Worm (Caenorhabditis elegans) whole organism, L1 larva: ENCODE data around the gene mdh-1.

ENCODE experiments used
- aha-1 ChIP-seq: fragments of 150-350 bp; optimal IDR thresholded peaks from 2 replicates; lab custom pipeline; 2014; ENCODE audit warnings: missing biosample characterization, missing genetic modification characterization
- alr-1 ChIP-seq: fragments of 200-800 bp; sonication (Bioruptor generic); optimal IDR thresholded peaks from 2 replicates; lab custom pipeline; 2018; ENCODE audit warnings: borderline replicate concordance, mild to moderate bottlenecking, missing genetic modification characterization, missing compliant biosample characterization
- aly-2 ChIP-seq: fragments of 150-350 bp; optimal IDR thresholded peaks from 2 replicates; lab custom pipeline; 2014; ENCODE audit warnings: missing biosample characterization, missing genetic modification characterization
- blmp-1 ChIP-seq: fragments of 150-350 bp; optimal IDR thresholded peaks from 2 replicates; lab custom pipeline; 2014; ENCODE audit warnings: missing biosample characterization, missing genetic modification characterization
- ceh-82 ChIP-seq, 3 experiments: fragments of 150-350 bp in 1 of 3; sonication (generic microtip) in 2 of 3; optimal IDR thresholded peaks; 2 replicates each; lab custom pipeline; 2014 to 2017; ENCODE audit warnings: missing biosample characterization in 3 of 3, missing genetic modification characterization in 3 of 3
- ceh-90 ChIP-seq: sonication (generic microtip); optimal IDR thresholded peaks from 2 replicates; lab custom pipeline; 2016; ENCODE audit warnings: missing genetic modification characterization, missing compliant biosample characterization
- ces-1 ChIP-seq: fragments of 150-350 bp; optimal IDR thresholded peaks from 2 replicates; lab custom pipeline; 2014; ENCODE audit warnings: missing biosample characterization, missing genetic modification reagents, missing genetic modification characterization
- dpl-1 ChIP-seq, 3 experiments: fragments of 150-350 bp in 2 of 3; sonication (generic microtip) in 1 of 3; optimal IDR thresholded peaks; 2 replicates each; lab custom pipeline; 2014 to 2017; ENCODE audit warnings: missing biosample characterization in 3 of 3, missing genetic modification characterization in 3 of 3, missing genetic modification reagents in 3 of 3
- dsc-1 ChIP-seq: sonication (generic microtip); optimal IDR thresholded peaks from 2 replicates; lab custom pipeline; 2016; ENCODE audit warnings: mild to moderate bottlenecking, missing genetic modification characterization, missing compliant biosample characterization
- efl-1 ChIP-seq, 4 experiments: fragments of 150-350 bp; optimal IDR thresholded peaks in 3 of 4; peaks in 1 of 4; 1 replicate in 1 of 4; 2 replicates in 3 of 4; lab custom pipeline; 2014; ENCODE audit warnings: missing biosample characterization in 2 of 4, missing genetic modification characterization in 2 of 4, missing genetic modification reagents in 2 of 4
- egl-13 ChIP-seq: sonication (generic microtip); optimal IDR thresholded peaks from 2 replicates; lab custom pipeline; 2016; ENCODE audit warnings: missing genotype, missing genetic modification reagents, missing genetic modification characterization, missing compliant biosample characterization
- elt-2 ChIP-seq: sonication (generic microtip); optimal IDR thresholded peaks from 2 replicates; lab custom pipeline; 2016; ENCODE audit warnings: missing genetic modification characterization, mild to moderate bottlenecking, inconsistent platforms, missing compliant biosample characterization, missing genetic modification reagents
- elt-3 ChIP-seq, 6 experiments: fragments of 150-350 bp in 1 of 6; sonication (generic microtip); optimal IDR thresholded peaks; 2 replicates each; lab custom pipeline; 2017 to 2018; ENCODE audit warnings: missing biosample characterization in 6 of 6, missing genetic modification characterization in 6 of 6, inconsistent platforms in 1 of 6
- fkh-4 ChIP-seq: sonication (generic microtip); optimal IDR thresholded peaks from 2 replicates; lab custom pipeline; 2016; ENCODE audit warnings: missing compliant biosample characterization, missing genetic modification characterization, borderline replicate concordance
- fos-1 ChIP-seq: fragments of 150-350 bp; optimal IDR thresholded peaks from 2 replicates; lab custom pipeline; 2014; ENCODE audit warnings: missing biosample characterization, missing genetic modification characterization
- hlh-4 ChIP-seq: sonication (generic microtip); optimal IDR thresholded peaks from 2 replicates; lab custom pipeline; 2016; ENCODE audit warnings: mild to moderate bottlenecking, missing genetic modification characterization, missing compliant biosample characterization
- irx-1 ChIP-seq: sonication (generic microtip); optimal IDR thresholded peaks from 2 replicates; lab custom pipeline; 2016; ENCODE audit warnings: missing genetic modification characterization, missing compliant biosample characterization
- lin-14 ChIP-seq: fragments of 200-800 bp; sonication (Bioruptor generic); optimal IDR thresholded peaks from 2 replicates; lab custom pipeline; 2018; ENCODE audit warnings: mild to moderate bottlenecking, missing genetic modification characterization, moderate library complexity, missing compliant biosample characterization
- lin-15B ChIP-seq: fragments of 150-350 bp; sonication (generic microtip); optimal IDR thresholded peaks from 3 replicates; lab custom pipeline; 2014; ENCODE audit warnings: missing biosample characterization, missing genetic modification characterization
- lin-35 ChIP-seq, 2 experiments: fragments of 150-350 bp; optimal IDR thresholded peaks; 2 replicates each; lab custom pipeline; 2014; ENCODE audit warnings: missing biosample characterization in 2 of 2, missing genetic modification characterization in 2 of 2, missing genetic modification reagents in 2 of 2
- lsy-2 ChIP-seq, 2 experiments: fragments of 150-350 bp; optimal IDR thresholded peaks; 2 replicates each; lab custom pipeline; 2014; ENCODE audit warnings: missing biosample characterization in 2 of 2, missing genetic modification characterization in 2 of 2
- mdl-1 ChIP-seq, 2 experiments: fragments of 150-350 bp; optimal IDR thresholded peaks; 2 replicates each; lab custom pipeline; 2014 to 2017; ENCODE audit warnings: missing biosample characterization in 2 of 2, missing genetic modification characterization in 2 of 2, inconsistent platforms in 1 of 2
- mep-1 ChIP-seq: fragments of 150-350 bp; optimal IDR thresholded peaks from 2 replicates; lab custom pipeline; 2014; ENCODE audit warnings: missing biosample characterization, missing genetic modification characterization
- nhr-20 ChIP-seq: sonication (generic microtip); optimal IDR thresholded peaks from 2 replicates; lab custom pipeline; 2016; ENCODE audit warnings: mild to moderate bottlenecking, missing genetic modification characterization, missing compliant biosample characterization
- nhr-47 ChIP-seq: sonication (generic microtip); optimal IDR thresholded peaks from 2 replicates; lab custom pipeline; 2016; ENCODE audit warnings: mild to moderate bottlenecking, missing genetic modification characterization, moderate library complexity, missing compliant biosample characterization
- nhr-71 ChIP-seq: sonication (generic microtip); optimal IDR thresholded peaks from 2 replicates; lab custom pipeline; 2016; ENCODE audit warnings: mild to moderate bottlenecking, missing genetic modification characterization, moderate library complexity, missing compliant biosample characterization
- nhr-77 ChIP-seq: fragments of 150-350 bp; optimal IDR thresholded peaks from 2 replicates; lab custom pipeline; 2014; ENCODE audit warnings: missing biosample characterization, missing genetic modification characterization
- nhr-85 ChIP-seq: sonication (generic microtip); peaks from one replicate; lab custom pipeline; 2016; ENCODE audit warnings: missing genetic modification characterization, inconsistent platforms, missing compliant biosample characterization
- pqm-1 ChIP-seq: sonication (generic microtip); optimal IDR thresholded peaks from 3 replicates; lab custom pipeline; 2017; ENCODE audit warnings: missing biosample characterization, missing genetic modification characterization
- rnt-1 ChIP-seq: sonication (generic microtip); optimal IDR thresholded peaks from 2 replicates; lab custom pipeline; 2016; ENCODE audit warnings: mild to moderate bottlenecking, missing genetic modification characterization, moderate library complexity, missing compliant biosample characterization
- snu-23 ChIP-seq: sonication (generic microtip); optimal IDR thresholded peaks from 2 replicates; lab custom pipeline; 2016; ENCODE audit warnings: missing genetic modification characterization, missing compliant biosample characterization
- sox-4 ChIP-seq: sonication (generic microtip); optimal IDR thresholded peaks from 2 replicates; lab custom pipeline; 2016; ENCODE audit warnings: missing genetic modification characterization, missing compliant biosample characterization
- tbx-2 ChIP-seq: sonication (generic microtip); optimal IDR thresholded peaks from 2 replicates; lab custom pipeline; 2016; ENCODE audit warnings: missing genetic modification characterization, missing compliant biosample characterization
- unc-86 ChIP-seq: sonication (generic microtip); optimal IDR thresholded peaks from 2 replicates; lab custom pipeline; 2016; ENCODE audit warnings: missing genetic modification characterization, missing compliant biosample characterization
- xbp-1 ChIP-seq: sonication (generic microtip); optimal IDR thresholded peaks from 2 replicates; lab custom pipeline; 2016; ENCODE audit warnings: missing genetic modification characterization, missing compliant biosample characterization
- ztf-4 ChIP-seq: fragments of 150-350 bp; optimal IDR thresholded peaks from 2 replicates; lab custom pipeline; 2014; ENCODE audit warnings: missing biosample characterization, missing genetic modification characterization

The mdh-1 gene

ce11 chrV:6538323-6538722 is 22.0 kb upstream of the mdh-1 start:
- TF ChIP-seq efl-1 (optimal IDR thresholded peaks at IDR 0.05; lab: Kevin White, UChicago) (no peak), efl-1 (GFP tag; optimal IDR thresholded peaks at IDR 0.05 in 1 of 2; lab: Kevin White, UChicago) (peak in 1 of 2 experiments; percentile 74), nhr-77 (tag; lab: Kevin White, UChicago) (no peak), rnt-1 (tag; lab: Kevin White, UChicago) (peak; percentile 30), lin-14 (peak; percentile 71), nhr-71 (tag; lab: Kevin White, UChicago) (peak; percentile 22), aha-1 (no peak), lsy-2 (tag; optimal IDR thresholded peaks at IDR 0.05; lab: Kevin White, UChicago) (peak in 1 of 2 experiments; percentile 48), sox-4 (no peak), ceh-82 (tag; optimal IDR thresholded peaks at IDR 0.05; lab: Kevin White, UChicago) (peak in 1 of 3 experiments; percentile 19), fos-1 (no peak), dsc-1 (tag; lab: Kevin White, UChicago) (peak; percentile 28), lin-35 (GFP tag; optimal IDR thresholded peaks at IDR 0.05; lab: Kevin White, UChicago) (no peak), blmp-1 (tag; lab: Kevin White, UChicago) (peak; percentile 4), alr-1 (tag; lab: Kevin White, UChicago) (no peak), fkh-4 (tag; lab: Kevin White, UChicago) (no peak), snu-23 (GFP tag; lab: Kevin White, UChicago) (peak; percentile 11), ztf-4 (tag; lab: Kevin White, UChicago) (no peak), mep-1 (no peak)
- TF ChIP-seq, all 84 proteins: peak for 9

ce11 chrV:6533030-6533429 is 16.7 kb upstream of the mdh-1 start, which contains the start of gene hpo-26:
TSS of gene hpo-26 (minus strand) at chrV:6533060.
- TF ChIP-seq ceh-90 (no peak), mdl-1 (tag; optimal IDR thresholded peaks at IDR 0.05; lab: Kevin White, UChicago) (no peak), dpl-1 (GFP tag; optimal IDR thresholded peaks at IDR 0.05; lab: Kevin White, UChicago) (no peak), nhr-71 (tag; lab: Kevin White, UChicago) (peak; percentile 21), lsy-2 (tag; optimal IDR thresholded peaks at IDR 0.05; lab: Kevin White, UChicago) (peak in 1 of 2 experiments; percentile 9), ces-1 (GFP tag; lab: Kevin White, UChicago) (no peak), elt-3 (tag; optimal IDR thresholded peaks at IDR 0.05; lab: Kevin White, UChicago) (no peak), snu-23 (GFP tag; lab: Kevin White, UChicago) (no peak), dsc-1 (tag; lab: Kevin White, UChicago) (no peak), aha-1 (no peak), xbp-1 (tag; lab: Kevin White, UChicago) (no peak), irx-1 (tag; lab: Kevin White, UChicago) (no peak), ceh-82 (tag; optimal IDR thresholded peaks at IDR 0.05; lab: Kevin White, UChicago) (peak in 1 of 3 experiments; percentile 12), sox-4 (no peak), alr-1 (tag; lab: Kevin White, UChicago) (no peak), nhr-20 (tag; lab: Kevin White, UChicago) (no peak), unc-86 (tag; lab: Kevin White, UChicago) (no peak), lin-14 (peak; percentile 15), nhr-47 (no peak), tbx-2 (no peak), egl-13 (tag; lab: Kevin White, UChicago) (no peak), nhr-77 (tag; lab: Kevin White, UChicago) (peak; percentile 81), pqm-1 (tag; lab: Kevin White, UChicago) (no peak), lin-15B (tag; lab: Kevin White, UChicago) (no peak), aly-2 (no peak)
- TF ChIP-seq, all 84 proteins: peak for 5

DNA sequence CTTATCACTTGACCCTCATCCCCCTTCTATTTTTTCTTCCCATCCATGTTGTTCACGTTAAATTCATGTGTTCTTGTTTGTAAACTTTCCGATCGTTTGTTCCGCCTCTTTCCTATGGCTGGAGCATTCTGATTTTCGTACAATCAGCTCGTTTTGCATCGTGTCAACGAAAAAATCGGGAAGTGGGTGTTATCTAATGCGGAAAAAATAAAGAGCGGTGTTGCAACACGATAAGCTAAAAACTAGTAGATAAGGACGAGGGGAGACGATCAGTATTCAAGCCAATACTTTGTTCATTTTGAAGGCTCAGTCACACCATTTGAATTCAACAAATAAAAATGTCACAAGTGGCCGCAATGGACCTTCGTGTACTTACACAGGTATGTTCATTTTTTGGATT is 8.4 kb upstream of the mdh-1 start, which contains the start of gene acs-1:
Gene acs-1 (plus strand): TSS at position 233 of the 400 bp plus-strand sequence.
- TF ChIP-seq xbp-1 (tag; lab: Kevin White, UChicago) (no peak), nhr-85 (tag; lab: Kevin White, UChicago) (no peak), efl-1 (optimal IDR thresholded peaks at IDR 0.05; lab: Kevin White, UChicago) (no peak), efl-1 (GFP tag; optimal IDR thresholded peaks at IDR 0.05 in 1 of 2; lab: Kevin White, UChicago) (peak in 1 of 2 experiments; percentile 59), hlh-4 (tag; lab: Kevin White, UChicago) (no peak), mdl-1 (tag; optimal IDR thresholded peaks at IDR 0.05; lab: Kevin White, UChicago) (no peak), elt-2 (tag; lab: Kevin White, UChicago) (peak; percentile 93), pqm-1 (tag; lab: Kevin White, UChicago) (peak; percentile 84)
